Worm (Caenorhabditis elegans): ENCODE measurements around the gene C03B1.1.

DNA sequence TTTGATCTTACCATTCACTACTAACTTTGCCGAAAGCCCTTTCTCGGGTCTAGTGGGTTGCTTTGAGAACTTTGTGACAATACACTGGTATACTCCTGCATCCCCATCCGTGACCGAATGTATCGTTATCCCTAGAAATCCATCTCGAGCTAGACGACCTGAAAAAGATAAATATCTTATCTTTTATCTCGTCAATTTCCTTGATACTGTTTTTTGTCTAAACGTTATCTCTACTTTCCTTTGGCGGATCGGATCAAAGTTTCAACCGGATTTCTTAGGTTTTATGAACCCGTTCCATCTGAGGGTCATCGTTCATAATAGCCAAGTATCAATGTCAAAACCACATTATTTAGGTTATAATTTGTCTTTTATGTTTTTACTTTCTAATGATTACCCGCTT lies 10.0 kb downstream of the C03B1.1 start:
- TF ChIP-seq pha-4 (GFP tag; IDR thresholded peaks at IDR 0.05) (no peak), pha-4 (tag; optimal IDR thresholded peaks at IDR 0.05) (no peak), nhr-76 (tag; optimal IDR thresholded peaks at IDR 0.05) (no peak), nhr-11 (tag; optimal IDR thresholded peaks at IDR 0.05) (no peak), pqm-1 (tag; optimal IDR thresholded peaks at IDR 0.05) (no peak), ZK546.5 (tag; optimal IDR thresholded peaks at IDR 0.05) (no peak), snpc-4 (tag; optimal IDR thresholded peaks at IDR 0.05) (no peak), jun-1 (tag; optimal IDR thresholded peaks at IDR 0.05) (no peak), nhr-25 (tag; optimal IDR thresholded peaks at IDR 0.05; ENCODE audit: borderline replicate concordance, insufficient read depth) (no peak), gei-8 (GFP tag; optimal IDR thresholded peaks at IDR 0.05) (no peak), nhr-6 (tag; optimal IDR thresholded peaks at IDR 0.05) (no peak), egl-27 (tag; optimal IDR thresholded peaks at IDR 0.05) (no peak), dmd-9 (GFP tag; IDR thresholded peaks at IDR 0.05) (no peak), unc-62 (GFP tag; optimal IDR thresholded peaks at IDR 0.05 in 1 of 2) (no peak), unc-62 (tag; optimal IDR thresholded peaks at IDR 0.05) (no peak), skn-1 (tag; optimal IDR thresholded peaks at IDR 0.05) (no peak)

Data from whole organism, L4 larva.